Fruit fly (Drosophila melanogaster) whole organism, embryonic: Measurements from ENCODE around the gene Helz.

Source experiments
- BtbVII ChIP-seq: fragments of 200-800 bp; sonication (Bioruptor generic); optimal IDR thresholded peaks from 3 replicates; lab custom pipeline; 2017; ENCODE audit warnings: missing biosample characterization, mild to moderate bottlenecking, missing genetic modification characterization
- CG11695 ChIP-seq: fragments of 200-800 bp; sonication (Bioruptor generic); IDR thresholded peaks from 3 replicates; pipeline ENCODE4 v1.3.6; 2022; ENCODE audit warnings: missing biosample characterization, missing genetic modification characterization
- CG12236 ChIP-seq: fragments of 200-800 bp; sonication (Bioruptor generic); optimal IDR thresholded peaks from 2 replicates; lab custom pipeline; 2016; ENCODE audit warnings: missing biosample characterization, missing genetic modification characterization
- CG12299 ChIP-seq: fragments of 200-800 bp; sonication (Bioruptor generic); optimal IDR thresholded peaks from 2 replicates; lab custom pipeline; 2018; ENCODE audit warnings: missing biosample characterization, mild to moderate bottlenecking, missing genetic modification characterization
- CG13624 ChIP-seq: fragments of 200-800 bp; sonication (Bioruptor generic); optimal IDR thresholded peaks from 2 replicates; lab custom pipeline; 2016; ENCODE audit warnings: missing biosample characterization, missing genetic modification characterization
- CG14050 ChIP-seq: fragments of 200-800 bp; sonication (Bioruptor generic); IDR thresholded peaks from 3 replicates; pipeline ENCODE4 v1.3.6; 2022; ENCODE audit warnings: missing biosample characterization, missing genetic modification characterization
- CG15601 ChIP-seq: fragments of 200-800 bp; sonication (Bioruptor generic); optimal IDR thresholded peaks from 3 replicates; lab custom pipeline; 2019; ENCODE audit warnings: missing biosample characterization, mild to moderate bottlenecking, missing genetic modification characterization, moderate library complexity
- CG18011 ChIP-seq: fragments of 200-800 bp; sonication (Bioruptor generic); optimal IDR thresholded peaks from 2 replicates; lab custom pipeline; 2017; ENCODE audit warnings: missing biosample characterization, missing genetic modification characterization, mild to moderate bottlenecking, moderate library complexity, missing genotype
- CG18764 ChIP-seq: fragments of 200-800 bp; sonication (Bioruptor generic); optimal IDR thresholded peaks from 3 replicates; lab custom pipeline; 2016; ENCODE audit warnings: missing biosample characterization, missing genetic modification characterization
- CG2129 ChIP-seq: fragments of 200-800 bp; sonication (Bioruptor generic); IDR thresholded peaks from 2 replicates; pipeline ENCODE4 v1.3.6; 2022; ENCODE audit warnings: missing biosample characterization, missing genetic modification characterization; ENCODE audit not compliant: partially characterized antibody
- CG2712 ChIP-seq: fragments of 200-800 bp; optimal IDR thresholded peaks from 3 replicates; lab custom pipeline; 2019; ENCODE audit warnings: missing biosample characterization, mild to moderate bottlenecking, missing genetic modification characterization, moderate library complexity
- CG30431 ChIP-seq: fragments of 200-800 bp; sonication (Bioruptor generic); optimal IDR thresholded peaks from 2 replicates; lab custom pipeline; 2017; ENCODE audit warnings: missing biosample characterization, missing genetic modification characterization
- CG31224 ChIP-seq: fragments of 200-800 bp; sonication (Bioruptor generic); IDR thresholded peaks from 2 replicates; pipeline ENCODE4 v1.3.6; 2022; ENCODE audit warnings: missing biosample characterization, missing genetic modification characterization
- CG32767 ChIP-seq: fragments of 200-800 bp; sonication (Bioruptor generic); IDR thresholded peaks from 2 replicates; pipeline ENCODE4 v1.3.6; 2022; ENCODE audit warnings: missing biosample characterization, missing genetic modification characterization
- CG3281 ChIP-seq: fragments of 200-800 bp; sonication (Bioruptor generic); optimal IDR thresholded peaks from 3 replicates; lab custom pipeline; 2017; ENCODE audit warnings: missing biosample characterization, mild to moderate bottlenecking, missing genetic modification characterization
- CG3847 ChIP-seq: fragments of 200-800 bp; sonication (Bioruptor generic); IDR thresholded peaks from 2 replicates; pipeline ENCODE4 v1.3.6; 2022; ENCODE audit warnings: missing biosample characterization, missing genetic modification characterization
- CG6272 ChIP-seq: fragments of 200-800 bp; sonication (Bioruptor generic); IDR thresholded peaks from 2 replicates; pipeline ENCODE4 v1.3.6; 2022; ENCODE audit warnings: missing biosample characterization, missing genetic modification characterization
- CG6689 ChIP-seq: fragments of 200-800 bp; sonication (Bioruptor generic); IDR thresholded peaks from 2 replicates; pipeline ENCODE4 v1.3.6; 2022; ENCODE audit warnings: missing biosample characterization, missing genetic modification characterization
- CG6854 ChIP-seq: fragments of 200-800 bp; sonication (Bioruptor generic); optimal IDR thresholded peaks from 3 replicates; lab custom pipeline; 2017; ENCODE audit warnings: missing biosample characterization, mild to moderate bottlenecking, missing genetic modification characterization
- CG9876 ChIP-seq: fragments of 200-800 bp; sonication (Bioruptor generic); optimal IDR thresholded peaks from 2 replicates; lab custom pipeline; 2016; ENCODE audit warnings: missing biosample characterization, missing genetic modification characterization
- CTCF ChIP-seq: fragments of 200-800 bp; sonication (Bioruptor generic); optimal IDR thresholded peaks from 2 replicates; lab custom pipeline; 2017; ENCODE audit warnings: missing biosample characterization, mild to moderate bottlenecking, missing genetic modification characterization, moderate library complexity
- CkIIα-i1 ChIP-seq: fragments of 200-800 bp; sonication (Bioruptor generic); IDR thresholded peaks from 2 replicates; pipeline ENCODE4 v1.3.6; 2022; ENCODE audit warnings: missing biosample characterization, missing genetic modification characterization
- D ChIP-seq, 2 experiments: fragments of 200-800 bp in 1 of 2; fragments of >200 bp in 1 of 2; sonication (Bioruptor generic) in 1 of 2; optimal IDR thresholded peaks; 2 replicates in 1 of 2; 3 replicates in 1 of 2; lab custom pipeline; 2017; ENCODE audit warnings: mild to moderate bottlenecking in 1 of 2, missing biosample characterization in 1 of 2, missing genetic modification characterization in 1 of 2, missing genetic modification reagents in 1 of 2
- Jarid2 ChIP-seq: fragments of 200-800 bp; sonication (Bioruptor generic); optimal IDR thresholded peaks from 3 replicates; lab custom pipeline; 2017; ENCODE audit warnings: mild to moderate bottlenecking, missing biosample characterization, missing genetic modification reagents, missing genetic modification characterization
- Sin3A ChIP-seq: fragments of >200 bp; optimal IDR thresholded peaks from 2 replicates; lab custom pipeline; 2018
- Sox102F ChIP-seq: fragments of 200-800 bp; sonication (Bioruptor generic); optimal IDR thresholded peaks from 2 replicates; lab custom pipeline; 2018; ENCODE audit warnings: missing biosample characterization, mild to moderate bottlenecking, missing genetic modification characterization, moderate library complexity
- YL-1 ChIP-seq: fragments of 200-800 bp; sonication (Bioruptor generic); optimal IDR thresholded peaks from 3 replicates; lab custom pipeline; 2017; ENCODE audit warnings: missing biosample characterization, mild to moderate bottlenecking, missing genetic modification characterization
- amos ChIP-seq: fragments of 200-800 bp; sonication (Bioruptor generic); IDR thresholded peaks from 2 replicates; pipeline ENCODE4 v1.3.6; 2022; ENCODE audit warnings: missing biosample characterization, missing genetic modification characterization; ENCODE audit not compliant: partially characterized antibody
- ara ChIP-seq: fragments of 200-800 bp; sonication (Bioruptor generic); IDR thresholded peaks from 2 replicates; pipeline ENCODE4 v1.3.6; 2022; ENCODE audit warnings: missing biosample characterization, missing genetic modification characterization
- ase ChIP-seq: fragments of 200-800 bp; sonication (Bioruptor generic); IDR thresholded peaks from 3 replicates; pipeline ENCODE4 v1.3.6; 2022; ENCODE audit warnings: missing biosample characterization, missing genetic modification characterization
- ato ChIP-seq: fragments of 200-800 bp; sonication (Bioruptor generic); IDR thresholded peaks from 2 replicates; pipeline ENCODE4 v1.3.6; 2022; ENCODE audit warnings: missing biosample characterization, missing genetic modification characterization; ENCODE audit not compliant: partially characterized antibody
- chinmo ChIP-seq: fragments of 200-800 bp; sonication (Bioruptor generic); IDR thresholded peaks from 4 replicates; pipeline ENCODE4 v1.3.6; 2022; ENCODE audit warnings: missing biosample characterization, missing genetic modification characterization; ENCODE audit not compliant: partially characterized antibody
- ci ChIP-seq: fragments of 200-800 bp; sonication (Bioruptor generic); IDR thresholded peaks from 3 replicates; pipeline ENCODE4 v1.3.6; 2022; ENCODE audit warnings: missing biosample characterization, missing genetic modification characterization
- dimm ChIP-seq: fragments of 200-800 bp; sonication (Bioruptor generic); IDR thresholded peaks from 2 replicates; pipeline ENCODE4 v1.3.6; 2022; ENCODE audit warnings: missing biosample characterization, missing genetic modification characterization
- dpn ChIP-seq, 2 experiments: fragments of 200-800 bp; sonication (Bioruptor generic); optimal IDR thresholded peaks; 3 replicates each; lab custom pipeline; 2016; ENCODE audit warnings: missing biosample characterization in 2 of 2, missing genetic modification characterization in 2 of 2
- ems ChIP-seq: fragments of 200-800 bp; sonication (Bioruptor generic); optimal IDR thresholded peaks from 3 replicates; lab custom pipeline; 2016; ENCODE audit warnings: missing biosample characterization, missing genetic modification characterization
- ewg ChIP-seq: fragments of 200-800 bp; sonication (Bioruptor generic); optimal IDR thresholded peaks from 3 replicates; lab custom pipeline; 2017; ENCODE audit warnings: mild to moderate bottlenecking, missing biosample characterization, missing genetic modification reagents, missing genetic modification characterization
- ftz-f1 ChIP-seq: fragments of 200-800 bp; sonication (Bioruptor generic); optimal IDR thresholded peaks from 2 replicates; lab custom pipeline; 2016; ENCODE audit warnings: missing biosample characterization, missing genetic modification characterization
- fu2 ChIP-seq: fragments of 200-800 bp; sonication (Bioruptor generic); optimal IDR thresholded peaks from 2 replicates; lab custom pipeline; 2016; ENCODE audit warnings: missing biosample characterization, missing genetic modification characterization
- ham ChIP-seq: fragments of 200-800 bp; sonication (Bioruptor generic); IDR thresholded peaks from 2 replicates; pipeline ENCODE4 v1.3.6; 2022; ENCODE audit warnings: missing biosample characterization, missing genetic modification characterization
- ind ChIP-seq: fragments of 200-800 bp; sonication (Bioruptor generic); optimal IDR thresholded peaks from 3 replicates; lab custom pipeline; 2016; ENCODE audit warnings: missing biosample characterization, missing genetic modification characterization
- insv ChIP-seq, 2 experiments: fragments of 200-800 bp; sonication (Bioruptor generic); optimal IDR thresholded peaks; 3 replicates each; lab custom pipeline; 2016 to 2018; ENCODE audit warnings: missing biosample characterization in 2 of 2, missing genetic modification characterization in 2 of 2
- luna ChIP-seq: fragments of 200-800 bp; sonication (Bioruptor generic); optimal IDR thresholded peaks from 2 replicates; lab custom pipeline; 2016; ENCODE audit warnings: missing biosample characterization, missing genetic modification characterization
- pita ChIP-seq: fragments of 200-800 bp; sonication (Bioruptor generic); optimal IDR thresholded peaks from 2 replicates; lab custom pipeline; 2017; ENCODE audit warnings: missing biosample characterization, mild to moderate bottlenecking, missing genetic modification characterization
- run ChIP-seq: fragments of 200-800 bp; sonication (Bioruptor generic); optimal IDR thresholded peaks from 3 replicates; lab custom pipeline; 2018; ENCODE audit warnings: missing biosample characterization, mild to moderate bottlenecking, missing genetic modification characterization
- so ChIP-seq: fragments of 200-800 bp; sonication (Bioruptor generic); IDR thresholded peaks from 3 replicates; pipeline ENCODE4 v1.3.6; 2022; ENCODE audit warnings: missing biosample characterization, missing genetic modification characterization
- toy ChIP-seq: fragments of 200-800 bp; sonication (Bioruptor generic); IDR thresholded peaks from 2 replicates; pipeline ENCODE4 v1.3.6; 2022; ENCODE audit warnings: missing biosample characterization, missing genetic modification characterization
- trem ChIP-seq: fragments of 200-800 bp; optimal IDR thresholded peaks from 3 replicates; lab custom pipeline; 2019; ENCODE audit warnings: missing biosample characterization, mild to moderate bottlenecking, missing genetic modification characterization, moderate library complexity
- zfh1 ChIP-seq: fragments of 200-800 bp; sonication (Bioruptor generic); IDR thresholded peaks from 3 replicates; pipeline ENCODE4 v1.3.6; 2022; ENCODE audit warnings: missing biosample characterization, missing genetic modification characterization

The Helz gene

DNA sequence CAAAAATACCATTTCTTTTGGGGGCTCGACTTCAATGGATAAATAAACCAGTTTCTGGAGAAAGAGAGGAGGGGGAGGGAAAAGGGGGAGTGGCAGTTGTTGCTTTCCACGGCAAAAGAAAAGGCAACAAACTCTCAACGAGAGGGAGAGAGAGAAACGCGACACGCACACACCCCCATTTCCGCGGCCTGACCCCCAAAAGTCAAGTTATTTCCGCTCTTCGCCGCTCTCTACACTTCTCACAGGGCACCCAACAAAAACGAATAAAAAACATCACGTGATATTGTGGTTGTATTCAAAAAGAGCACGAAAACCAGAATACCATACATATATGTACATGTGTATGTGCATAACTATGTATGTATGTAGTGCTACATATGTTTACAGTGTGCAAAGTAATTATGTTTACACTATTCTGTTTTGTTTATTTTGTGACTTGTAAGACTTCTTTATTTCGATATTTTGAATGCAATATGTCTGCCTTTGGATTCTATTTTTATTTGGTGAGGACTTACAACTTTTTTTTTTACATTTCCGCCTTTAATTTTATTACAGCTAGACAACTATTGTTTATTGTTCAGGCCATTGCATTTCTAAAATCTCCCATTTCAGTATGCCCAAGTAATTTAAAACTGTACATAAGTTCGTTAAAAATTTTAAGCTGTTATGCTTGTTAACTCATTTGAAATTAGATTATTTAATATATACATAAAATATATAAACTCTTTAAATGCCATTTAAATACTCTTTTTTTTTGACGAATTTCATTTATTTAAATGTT, 8.5 kb upstream of the Helz start (continued):
- TF ChIP-seq CG14050 (GFP tag; lab: Robert Waterston, UW) (0 out of 3 replicates have a peak, but pooled peaks have one; percentile 35), zfh1 (GFP tag; lab: Robert Waterston, UW) (peak; percentile 35; the same call in 2 of the 3 replicates), CG3281 (GFP tag; lab: Kevin White, UChicago) (peak; percentile 71), BtbVII (peak; percentile 57), so (GFP tag; lab: Robert Waterston, UW) (peak; percentile 50; the same call in 1 of the 3 replicates), ftz-f1 (GFP tag; lab: Kevin White, UChicago) (peak; percentile 77), CkIIα-i1 (GFP tag; lab: Robert Waterston, UW) (no peak), CG13624 (peak; percentile 29), insv (GFP tag; optimal IDR thresholded peaks at IDR 0.05; lab: Kevin White, UChicago) (peak in 1 of 2 experiments; percentile 54), Sin3A (lab: Kevin White, UChicago) (no peak), CG6272 (GFP tag; lab: Robert Waterston, UW) (no peak), ara (peak; percentile 53; the same call in 1 of the 2 replicates), CTCF (peak; percentile 8), CG31224 (GFP tag; lab: Robert Waterston, UW) (no peak), CG30431 (peak; percentile 55), CG18011 (GFP tag; lab: Kevin White, UChicago) (no peak), trem (tag; lab: Kevin White, UChicago) (peak; percentile 42), CG6854 (GFP tag; lab: Kevin White, UChicago) (peak; percentile 72), dimm (GFP tag; lab: Robert Waterston, UW) (no peak), dpn (GFP tag; optimal IDR thresholded peaks at IDR 0.05; lab: Kevin White, UChicago) (peak; percentile 34 to 64), fu2 (GFP tag; lab: Kevin White, UChicago) (peak; percentile 7), YL-1 (GFP tag; lab: Kevin White, UChicago) (peak; percentile 50), CG18764 (peak; percentile 38), CG2712 (peak; percentile 72), luna (GFP tag; lab: Kevin White, UChicago) (peak; percentile 51), ato (GFP tag; lab: Robert Waterston, UW) (no peak), ci (GFP tag; lab: Robert Waterston, UW) (peak; percentile 74; the same call in 2 of the 3 replicates), ind (GFP tag; lab: Kevin White, UChicago) (peak; percentile 51), CG2129 (GFP tag; lab: Robert Waterston, UW) (no peak), amos (GFP tag; lab: Robert Waterston, UW) (peak; percentile 9; the same call in 1 of the 2 replicates), run (peak; percentile 90), Sox102F (GFP tag; lab: Kevin White, UChicago) (peak; percentile 74), ham (GFP tag; lab: Robert Waterston, UW) (no peak), CG15601 (tag; lab: Kevin White, UChicago) (peak; percentile 58), CG11695 (GFP tag; lab: Robert Waterston, UW) (0 out of 3 replicates have a peak, but pooled peaks have one; percentile 39), pita (GFP tag; lab: Kevin White, UChicago) (no peak), CG12236 (GFP tag; lab: Kevin White, UChicago) (peak; percentile 20), CG3847 (no peak), ewg (GFP tag; lab: Kevin White, UChicago) (peak; percentile 40), toy (GFP tag; lab: Robert Waterston, UW) (no peak), chinmo (GFP tag; lab: Robert Waterston, UW) (peak; percentile 96), CG12299 (tag; lab: Kevin White, UChicago) (peak; percentile 42), CG9876 (GFP tag; lab: Kevin White, UChicago) (peak; percentile 80), ase (GFP tag; lab: Robert Waterston, UW) (peak; percentile 51; the same call in 1 of the 3 replicates), CG6689 (peak; percentile 58), ems (GFP tag; lab: Kevin White, UChicago) (no peak), CG32767 (peak; percentile 76), D (optimal IDR thresholded peaks at IDR 0.05; lab: Kevin White, UChicago) (no peak), D (GFP tag; optimal IDR thresholded peaks at IDR 0.05; lab: Kevin White, UChicago) (peak; percentile 71), Jarid2 (GFP tag; lab: Kevin White, UChicago) (peak; percentile 33)
